Worm (Caenorhabditis elegans): Measurements from ENCODE around the gene lin-14.

Gene lin-14

ce11 chrX:11446535-11446934, 18.8 kb upstream of the lin-14 start, which contains the start of gene igeg-2:
Gene igeg-2 (minus strand): TSS chrX:11446635.
- TF ChIP-seq fos-1 (tag; optimal IDR thresholded peaks at IDR 0.05) (no peak), nhr-12 (tag; optimal IDR thresholded peaks at IDR 0.05) (no peak), eor-1 (tag; optimal IDR thresholded peaks at IDR 0.05) (no peak), pqm-1 (tag; optimal IDR thresholded peaks at IDR 0.05) (no peak)

ce11 chrX:11447695-11448094, 17.7 kb upstream of the lin-14 start:
- no peak for TF ChIP-seq nhr-77 (tag; optimal IDR thresholded peaks at IDR 0.05)
- peak; percentile 91 for TF ChIP-seq elt-2 (tag; optimal IDR thresholded peaks at IDR 0.05)
- peak; percentile 57 for TF ChIP-seq egl-27 (tag; optimal IDR thresholded peaks at IDR 0.05)
- TF ChIP-seq nhr-11 (tag; optimal IDR thresholded peaks at IDR 0.05), result no peak
- TF ChIP-seq pqm-1 (tag; optimal IDR thresholded peaks at IDR 0.05), result peak; percentile 66
- TF ChIP-seq jun-1 (tag; optimal IDR thresholded peaks at IDR 0.05), result peak; percentile 25

- TF ChIP-seq jun-1 (tag; optimal IDR thresholded peaks at IDR 0.05) (no peak), lsy-12 (tag; optimal IDR thresholded peaks at IDR 0.05) (no peak), mdl-1 (tag; optimal IDR thresholded peaks at IDR 0.05) (no peak), nhr-28 (tag; optimal IDR thresholded peaks at IDR 0.05) (no peak), ztf-11 (tag; optimal IDR thresholded peaks at IDR 0.05) (no peak), skn-1 (tag; optimal IDR thresholded peaks at IDR 0.05) (no peak), egl-27 (tag; optimal IDR thresholded peaks at IDR 0.05) (no peak), elt-1 (tag; optimal IDR thresholded peaks at IDR 0.05) (no peak), unc-62 (GFP tag; optimal IDR thresholded peaks at IDR 0.05) (no peak), fkh-2 (tag; optimal IDR thresholded peaks at IDR 0.05) (no peak), hmg-11 (tag; optimal IDR thresholded peaks at IDR 0.05) (no peak), nhr-76 (tag; optimal IDR thresholded peaks at IDR 0.05) (no peak), ceh-28 (tag; optimal IDR thresholded peaks at IDR 0.05) (no peak), ceh-9 (tag; optimal IDR thresholded peaks at IDR 0.05) (no peak), snpc-4 (tag; optimal IDR thresholded peaks at IDR 0.05) (no peak), mml-1 (tag; optimal IDR thresholded peaks at IDR 0.05) (no peak), aly-2 (tag; optimal IDR thresholded peaks at IDR 0.05) (no peak), ztf-4 (tag; optimal IDR thresholded peaks at IDR 0.05) (no peak), daf-12 (tag; optimal IDR thresholded peaks at IDR 0.05) (no peak), nhr-23 (tag; optimal IDR thresholded peaks at IDR 0.05) (peak; percentile 25), nhr-237 (tag; optimal IDR thresholded peaks at IDR 0.05) (no peak), nhr-25 (tag; optimal IDR thresholded peaks at IDR 0.05) (peak; percentile 53), pha-4 (tag; optimal IDR thresholded peaks at IDR 0.05) (no peak), elt-3 (tag; optimal IDR thresholded peaks at IDR 0.05) (peak in 2 of 3 experiments; percentile 86 to 93), nhr-67 (tag; optimal IDR thresholded peaks at IDR 0.05) (no peak), unc-39 (tag; optimal IDR thresholded peaks at IDR 0.05) (no peak), R02D3.7 (tag; optimal IDR thresholded peaks at IDR 0.05) (peak; percentile 11)
Observed at ce11 chrX:11450261-11450660, 15.1 kb upstream of the lin-14 start.

ce11 chrX:11452316-11452715, 13.0 kb upstream of the lin-14 start:
- TF ChIP-seq nhr-25 (tag; optimal IDR thresholded peaks at IDR 0.05) (peak; percentile 33), egl-5 (tag; optimal IDR thresholded peaks at IDR 0.05) (no peak)

- TF ChIP-seq ceh-82 (tag; optimal IDR thresholded peaks at IDR 0.05) (no peak), elt-1 (tag; optimal IDR thresholded peaks at IDR 0.05) (no peak), eor-1 (tag; optimal IDR thresholded peaks at IDR 0.05) (no peak), lsy-12 (tag; optimal IDR thresholded peaks at IDR 0.05) (no peak), elt-2 (tag; optimal IDR thresholded peaks at IDR 0.05) (no peak), daf-12 (tag; optimal IDR thresholded peaks at IDR 0.05) (no peak), tbx-2 (tag; optimal IDR thresholded peaks at IDR 0.05) (no peak)
Observed at ce11 chrX:11454231-11454630, 11.1 kb upstream of the lin-14 start, which contains the start of gene F48C5.2. Gene F48C5.2 (minus strand): TSS chrX:11454331.

Measured in whole organism, L3 larva.